Fruit fly (Drosophila melanogaster) whole organism, embryonic: ENCODE results near the gene Lmpt.

Source experiments
- Atf3 ChIP-seq: fragments of 200-800 bp; sonication (Bioruptor generic); optimal IDR thresholded peaks from 3 replicates; lab custom pipeline; 2016; ENCODE audit warnings: missing biosample characterization, missing genetic modification characterization
- Atf6 ChIP-seq: fragments of 200-800 bp; sonication (Bioruptor generic); IDR thresholded peaks from 2 replicates; pipeline ENCODE4 v1.3.6; 2022; ENCODE audit warnings: missing biosample characterization, missing genetic modification characterization
- Bdp1 ChIP-seq: fragments of 200-800 bp; sonication (Bioruptor generic); optimal IDR thresholded peaks from 3 replicates; lab custom pipeline; 2016; ENCODE audit warnings: missing biosample characterization, missing genetic modification characterization
- CG10654 ChIP-seq: fragments of 200-800 bp; sonication (Bioruptor generic); optimal IDR thresholded peaks from 2 replicates; lab custom pipeline; 2016; ENCODE audit warnings: missing biosample characterization, missing genetic modification characterization
- CG10979 ChIP-seq: fragments of 200-800 bp; sonication (Bioruptor generic); optimal IDR thresholded peaks from 2 replicates; lab custom pipeline; 2018; ENCODE audit warnings: missing biosample characterization, mild to moderate bottlenecking, missing genetic modification characterization, moderate library complexity
- CG13424 ChIP-seq: fragments of 200-800 bp; sonication (Bioruptor generic); optimal IDR thresholded peaks from 2 replicates; lab custom pipeline; 2019; ENCODE audit warnings: missing biosample characterization, mild to moderate bottlenecking, missing genetic modification characterization, moderate library complexity
- CG15269 ChIP-seq: fragments of 200-800 bp; sonication (Bioruptor generic); optimal IDR thresholded peaks from 2 replicates; lab custom pipeline; 2018; ENCODE audit warnings: missing biosample characterization, mild to moderate bottlenecking, missing genetic modification characterization, moderate library complexity
- CG1602 ChIP-seq: fragments of 200-800 bp; sonication (Bioruptor generic); optimal IDR thresholded peaks from 3 replicates; lab custom pipeline; 2016; ENCODE audit warnings: missing biosample characterization, missing genetic modification characterization
- CG17361 ChIP-seq: fragments of 200-800 bp; sonication (Bioruptor generic); IDR thresholded peaks from 3 replicates; pipeline ENCODE4 v1.3.6; 2022; ENCODE audit warnings: missing biosample characterization, missing genetic modification characterization
- CG17385 ChIP-seq: fragments of 200-800 bp; sonication (Bioruptor generic); optimal IDR thresholded peaks from 3 replicates; lab custom pipeline; 2018; ENCODE audit warnings: missing biosample characterization, mild to moderate bottlenecking, missing genetic modification characterization
- CG31441 ChIP-seq: fragments of 200-800 bp; sonication (Bioruptor generic); IDR thresholded peaks from 2 replicates; pipeline ENCODE4 v1.3.6; 2022; ENCODE audit warnings: missing biosample characterization, missing genetic modification characterization
- CG4617 ChIP-seq: fragments of 200-800 bp; sonication (Bioruptor generic); optimal IDR thresholded peaks from 3 replicates; lab custom pipeline; 2016; ENCODE audit warnings: missing biosample characterization, missing genetic modification characterization, borderline replicate concordance
- CG4820 ChIP-seq: fragments of 200-800 bp; sonication (Bioruptor generic); optimal IDR thresholded peaks from 3 replicates; lab custom pipeline; 2016; ENCODE audit warnings: missing biosample characterization, missing genetic modification characterization
- CG6689 ChIP-seq: fragments of 200-800 bp; sonication (Bioruptor generic); IDR thresholded peaks from 2 replicates; pipeline ENCODE4 v1.3.6; 2022; ENCODE audit warnings: missing biosample characterization, missing genetic modification characterization
- CG7556 ChIP-seq: fragments of 200-800 bp; sonication (Bioruptor generic); optimal IDR thresholded peaks from 2 replicates; lab custom pipeline; 2017; ENCODE audit warnings: missing biosample characterization, mild to moderate bottlenecking, missing genetic modification characterization
- CG8089 ChIP-seq: fragments of 200-800 bp; sonication (Bioruptor generic); optimal IDR thresholded peaks from 3 replicates; lab custom pipeline; 2016; ENCODE audit warnings: missing biosample characterization, missing genetic modification characterization
- CG8359 ChIP-seq: fragments of 200-800 bp; sonication (Bioruptor generic); optimal IDR thresholded peaks from 2 replicates; lab custom pipeline; 2017; ENCODE audit warnings: missing biosample characterization, mild to moderate bottlenecking, missing genetic modification characterization, borderline replicate concordance
- CG9932 ChIP-seq: fragments of 200-800 bp; sonication (Bioruptor generic); IDR thresholded peaks from 2 replicates; pipeline ENCODE4 v1.3.6; 2022; ENCODE audit warnings: missing biosample characterization, missing genetic modification characterization
- Eip74EF ChIP-seq, 2 experiments: fragments of 200-800 bp in 1 of 2; fragments of >200 bp in 1 of 2; sonication (Bioruptor generic) in 1 of 2; optimal IDR thresholded peaks; 2 replicates each; lab custom pipeline; 2017 to 2019; ENCODE audit warnings: missing biosample characterization in 2 of 2, missing genetic modification characterization in 2 of 2, mild to moderate bottlenecking in 1 of 2, moderate library complexity in 1 of 2
- Ets65A ChIP-seq: fragments of 200-800 bp; sonication (Bioruptor generic); peaks from one replicate; lab custom pipeline; 2016; ENCODE audit warnings: missing biosample characterization, missing genetic modification characterization
- Gug ChIP-seq: fragments of 200-800 bp; sonication (Bioruptor generic); IDR thresholded peaks from 4 replicates; pipeline ENCODE4 v1.3.6; 2022; ENCODE audit warnings: missing biosample characterization, missing genetic modification characterization
- HLH4C ChIP-seq: fragments of 200-800 bp; sonication (Bioruptor generic); IDR thresholded peaks from 3 replicates; pipeline ENCODE4 v1.3.6; 2022; ENCODE audit warnings: missing biosample characterization, missing genetic modification characterization; ENCODE audit not compliant: partially characterized antibody
- Hr78 ChIP-seq, 2 experiments: fragments of 200-800 bp in 1 of 2; fragments of >200 bp in 1 of 2; sonication (Bioruptor generic) in 1 of 2; optimal IDR thresholded peaks; 2 replicates each; lab custom pipeline; 2017 to 2019; ENCODE audit warnings: missing biosample characterization in 2 of 2, missing genetic modification characterization in 2 of 2, mild to moderate bottlenecking in 1 of 2, moderate library complexity in 1 of 2
- Jarid2 ChIP-seq: fragments of 200-800 bp; sonication (Bioruptor generic); optimal IDR thresholded peaks from 3 replicates; lab custom pipeline; 2017; ENCODE audit warnings: mild to moderate bottlenecking, missing biosample characterization, missing genetic modification reagents, missing genetic modification characterization
- Oli ChIP-seq: fragments of 200-800 bp; sonication (Bioruptor generic); optimal IDR thresholded peaks from 2 replicates; lab custom pipeline; 2018; ENCODE audit warnings: missing biosample characterization, mild to moderate bottlenecking, missing genetic modification characterization, moderate library complexity
- Optix ChIP-seq: fragments of 200-800 bp; sonication (Bioruptor generic); IDR thresholded peaks from 3 replicates; pipeline ENCODE4 v1.3.6; 2022; ENCODE audit warnings: missing biosample characterization, missing genetic modification characterization
- Pdp1 ChIP-seq, 2 experiments: fragments of 200-800 bp; sonication (Bioruptor generic); optimal IDR thresholded peaks; 3 replicates each; lab custom pipeline; 2016; ENCODE audit warnings: missing biosample characterization in 2 of 2, missing genetic modification characterization in 2 of 2, mild to moderate bottlenecking in 1 of 2, moderate library complexity in 1 of 2
- Poxn ChIP-seq: fragments of 200-800 bp; sonication (Bioruptor generic); IDR thresholded peaks from 2 replicates; pipeline ENCODE4 v1.3.6; 2022; ENCODE audit warnings: missing biosample characterization, missing genetic modification characterization
- Vsx1 ChIP-seq: fragments of 200-800 bp; sonication (Bioruptor generic); optimal IDR thresholded peaks from 2 replicates; lab custom pipeline; 2017; ENCODE audit warnings: missing biosample characterization, mild to moderate bottlenecking, missing genetic modification characterization, missing genetic modification reagents
- Xbp1 ChIP-seq: fragments of 200-800 bp; sonication (Bioruptor generic); optimal IDR thresholded peaks from 3 replicates; lab custom pipeline; 2016; ENCODE audit warnings: missing biosample characterization, mild to moderate bottlenecking, missing genetic modification characterization
- bsh ChIP-seq, 2 experiments: fragments of 200-800 bp; sonication (Bioruptor generic); optimal IDR thresholded peaks; 2 replicates each; lab custom pipeline; 2017 to 2018; ENCODE audit warnings: mild to moderate bottlenecking in 2 of 2, missing biosample characterization in 2 of 2, missing genetic modification characterization in 2 of 2, moderate library complexity in 1 of 2
- dmrt99B ChIP-seq: fragments of 200-800 bp; sonication (Bioruptor generic); optimal IDR thresholded peaks from 2 replicates; lab custom pipeline; 2018; ENCODE audit warnings: missing biosample characterization, mild to moderate bottlenecking, missing genetic modification characterization, moderate library complexity
- dpn ChIP-seq, 2 experiments: fragments of 200-800 bp; sonication (Bioruptor generic); optimal IDR thresholded peaks; 3 replicates each; lab custom pipeline; 2016; ENCODE audit warnings: missing biosample characterization in 2 of 2, missing genetic modification characterization in 2 of 2
- fd3F ChIP-seq: fragments of 200-800 bp; sonication (Bioruptor generic); optimal IDR thresholded peaks from 2 replicates; lab custom pipeline; 2018; ENCODE audit warnings: missing biosample characterization, mild to moderate bottlenecking, missing genetic modification characterization, moderate library complexity
- kah ChIP-seq: fragments of 200-800 bp; sonication (Bioruptor generic); optimal IDR thresholded peaks from 2 replicates; lab custom pipeline; 2018; ENCODE audit warnings: missing biosample characterization, mild to moderate bottlenecking, missing genetic modification characterization
- nmo ChIP-seq: fragments of 200-800 bp; sonication (Bioruptor generic); optimal IDR thresholded peaks from 2 replicates; lab custom pipeline; 2018; ENCODE audit warnings: missing biosample characterization, mild to moderate bottlenecking, missing genetic modification characterization, moderate library complexity
- org-1 ChIP-seq: fragments of 200-800 bp; sonication (Bioruptor generic); optimal IDR thresholded peaks from 2 replicates; lab custom pipeline; 2017; ENCODE audit warnings: missing biosample characterization, missing genetic modification characterization
- row ChIP-seq: fragments of 200-800 bp; sonication (Bioruptor generic); IDR thresholded peaks from 3 replicates; pipeline ENCODE4 v1.3.6; 2022; ENCODE audit warnings: missing biosample characterization, missing genetic modification characterization
- wor ChIP-seq: fragments of 200-800 bp; sonication (Bioruptor generic); IDR thresholded peaks from 2 replicates; pipeline ENCODE4 v1.3.6; 2022; ENCODE audit warnings: missing biosample characterization, missing genetic modification characterization
- yki ChIP-seq: fragments of >200 bp; optimal IDR thresholded peaks from 3 replicates; lab custom pipeline; 2018
- zen ChIP-seq: fragments of 200-800 bp; sonication (Bioruptor generic); optimal IDR thresholded peaks from 3 replicates; lab custom pipeline; 2018; ENCODE audit warnings: missing biosample characterization, mild to moderate bottlenecking, missing genetic modification characterization, moderate library complexity

Lmpt gene

dm6 chr3L:16941319-16941718, 76.2 kb downstream of the Lmpt start (continued):
- TF ChIP-seq yki (lab: Kevin White, UChicago) = no peak
- 0 out of 2 replicates have a peak, but pooled peaks have one; percentile 20 for TF ChIP-seq wor (GFP tag; lab: Robert Waterston, UW)
- TF ChIP-seq CG4820 = no peak
- peak in 1 of 2 experiments; percentile 11 for TF ChIP-seq dpn (GFP tag; optimal IDR thresholded peaks at IDR 0.05; lab: Kevin White, UChicago)
- 0 out of 2 replicates have a peak, but pooled peaks have one; percentile 10 for TF ChIP-seq CG31441 (GFP tag; lab: Robert Waterston, UW)
- 0 out of 3 replicates have a peak, but pooled peaks have one; percentile 8 for TF ChIP-seq Optix (GFP tag; lab: Robert Waterston, UW)
- no peak for TF ChIP-seq fd3F (GFP tag; lab: Kevin White, UChicago)
- TF ChIP-seq row (GFP tag; lab: Robert Waterston, UW) = peak; percentile 60
- TF ChIP-seq CG6689 (GFP tag; lab: Robert Waterston, UW) = peak; percentile 10; the same call in 1 of the 2 replicates
- peak in 1 of 2 experiments; percentile 48 for TF ChIP-seq bsh (GFP tag; optimal IDR thresholded peaks at IDR 0.05; lab: Kevin White, UChicago)
- TF ChIP-seq Atf6 (GFP tag; lab: Robert Waterston, UW) = 0 out of 2 replicates have a peak, but pooled peaks have one; percentile 23
- peak in 1 of 2 experiments; percentile 27 for TF ChIP-seq Eip74EF (GFP tag; optimal IDR thresholded peaks at IDR 0.05; lab: Kevin White, UChicago)
- TF ChIP-seq CG1602 (GFP tag; lab: Kevin White, UChicago) = peak; percentile 1
- TF ChIP-seq Xbp1 = peak; percentile 18
- no peak for TF ChIP-seq Atf3 (GFP tag; lab: Kevin White, UChicago)
- no peak for TF ChIP-seq kah (GFP tag; lab: Kevin White, UChicago)
- TF ChIP-seq zen (tag; lab: Kevin White, UChicago) = peak; percentile 19
- TF ChIP-seq CG8089 (GFP tag; lab: Kevin White, UChicago) = no peak
- no peak for TF ChIP-seq CG10654 (GFP tag; lab: Kevin White, UChicago)
- TF ChIP-seq CG7556 (GFP tag; lab: Kevin White, UChicago) = peak; percentile 28
- peak; percentile 15 for TF ChIP-seq org-1 (GFP tag; lab: Kevin White, UChicago)
- TF ChIP-seq Oli (tag; lab: Kevin White, UChicago) = peak; percentile 46
- no peak for TF ChIP-seq Vsx1
- TF ChIP-seq Hr78 (GFP tag; optimal IDR thresholded peaks at IDR 0.05; lab: Kevin White, UChicago) = peak in 1 of 2 experiments; percentile 54
- no peak for TF ChIP-seq Poxn (GFP tag; lab: Robert Waterston, UW)
- TF ChIP-seq CG17361 = 0 out of 3 replicates have a peak, but pooled peaks have one; percentile 23
- peak; percentile 48 for TF ChIP-seq nmo (GFP tag; lab: Kevin White, UChicago)
- peak; percentile 37 for TF ChIP-seq CG13424 (tag; lab: Kevin White, UChicago)
- TF ChIP-seq HLH4C (GFP tag; lab: Robert Waterston, UW) = no peak
- no peak for TF ChIP-seq Gug (GFP tag; lab: Robert Waterston, UW)
- TF ChIP-seq Pdp1 (GFP tag; optimal IDR thresholded peaks at IDR 0.05; lab: Kevin White, UChicago) = peak in 1 of 2 experiments; percentile 36
- TF ChIP-seq Jarid2 (GFP tag; lab: Kevin White, UChicago) = no peak
- peak; percentile 28 for TF ChIP-seq dmrt99B
- TF ChIP-seq CG10979 (tag; lab: Kevin White, UChicago) = peak; percentile 37
- no peak for TF ChIP-seq Bdp1
- peak; percentile 30 for TF ChIP-seq CG15269 (tag; lab: Kevin White, UChicago)
- TF ChIP-seq Ets65A (GFP tag; lab: Kevin White, UChicago) = peak; percentile 91
- peak; percentile 38 for TF ChIP-seq CG9932 (GFP tag; lab: Robert Waterston, UW)
- peak; percentile 9 for TF ChIP-seq CG8359 (GFP tag; lab: Kevin White, UChicago)
- peak; percentile 6 for TF ChIP-seq CG17385 (GFP tag; lab: Kevin White, UChicago)
- TF ChIP-seq CG4617 = no peak
